Worm (Caenorhabditis elegans) whole organism, young adult: ENCODE results near the gene aqp-6.

Experiments
- B0019.2 ChIP-seq: fragments of 200-800 bp; sonication (Bioruptor generic); conservative IDR thresholded peaks from 2 replicates; pipeline ENCODE4 v1.3.6; 2022; ENCODE audit warnings: missing genetic modification reagents, missing genetic modification characterization, missing compliant biosample characterization
- C06A6.2 ChIP-seq: fragments of 200-800 bp; sonication (Bioruptor generic); conservative IDR thresholded peaks from 2 replicates; pipeline ENCODE4 v1.3.6; 2022; ENCODE audit warnings: missing genetic modification characterization, missing compliant biosample characterization
- F57A8.1 ChIP-seq: fragments of 200-800 bp; sonication (Bioruptor generic); optimal IDR thresholded peaks from 2 replicates; lab custom pipeline; 2018; ENCODE audit warnings: mild to moderate bottlenecking, missing genetic modification characterization, moderate library complexity, missing compliant biosample characterization
- K12H6.12 ChIP-seq: fragments of 200-800 bp; sonication (Bioruptor generic); optimal IDR thresholded peaks from 2 replicates; lab custom pipeline; 2018; ENCODE audit warnings: mild to moderate bottlenecking, missing genetic modification characterization, missing compliant biosample characterization
- Y56A3A.18 ChIP-seq: fragments of 200-800 bp; sonication (Bioruptor generic); IDR thresholded peaks from 2 replicates; pipeline ENCODE4 v1.3.6; 2022; ENCODE audit warnings: missing genetic modification reagents, missing genetic modification characterization, missing compliant biosample characterization
- ZK185.1 ChIP-seq: sonication (generic microtip); optimal IDR thresholded peaks from 2 replicates; lab custom pipeline; 2016; ENCODE audit warnings: mild to moderate bottlenecking, missing genetic modification characterization, missing compliant biosample characterization; ENCODE audit not compliant: poor library complexity, severe bottlenecking
- ama-1 ChIP-seq, 3 experiments: fragments of 150-350 bp in 1 of 3; sonication (generic microtip) in 2 of 3; optimal IDR thresholded peaks; 2 replicates each; lab custom pipeline; 2014 to 2018; ENCODE audit warnings: missing biosample characterization in 2 of 3, missing genetic modification characterization in 2 of 3, missing genetic modification reagents in 2 of 3
- attf-3 ChIP-seq: fragments of 200-800 bp; sonication (Bioruptor generic); conservative IDR thresholded peaks from 2 replicates; pipeline ENCODE4 v1.3.6; 2022; ENCODE audit warnings: missing genetic modification reagents, missing genetic modification characterization, missing compliant biosample characterization
- attf-6 ChIP-seq: fragments of 200-800 bp; sonication (Bioruptor generic); IDR thresholded peaks from 2 replicates; pipeline ENCODE4 v1.3.6; 2022; ENCODE audit warnings: missing genetic modification reagents, missing genetic modification characterization, missing compliant biosample characterization
- bed-1 ChIP-seq: fragments of 200-800 bp; sonication (Bioruptor generic); IDR thresholded peaks from 2 replicates; pipeline ENCODE4 v1.3.6; 2022; ENCODE audit warnings: missing genetic modification reagents, missing genetic modification characterization, missing compliant biosample characterization
- bed-2 ChIP-seq: fragments of 200-800 bp; sonication (Bioruptor generic); IDR thresholded peaks from 2 replicates; pipeline ENCODE4 v1.3.6; 2022; ENCODE audit warnings: missing genetic modification reagents, missing genetic modification characterization, missing compliant biosample characterization
- cebp-1 ChIP-seq, 2 experiments: fragments of 200-800 bp in 1 of 2; sonication (Bioruptor generic) in 1 of 2; sonication (generic microtip) in 1 of 2; IDR thresholded peaks in 1 of 2; optimal IDR thresholded peaks in 1 of 2; 2 replicates each; pipeline versions ENCODE4 v1.3.6 to Lab custom; 2017 to 2022; ENCODE audit warnings: missing compliant biosample characterization in 2 of 2, missing genetic modification characterization in 2 of 2, mild to moderate bottlenecking in 1 of 2, missing genetic modification reagents in 1 of 2, moderate library complexity in 1 of 2
- cebp-2 ChIP-seq: fragments of 200-800 bp; sonication (Bioruptor generic); IDR thresholded peaks from 2 replicates; pipeline ENCODE4 v1.3.6; 2022; ENCODE audit warnings: missing genetic modification characterization, missing compliant biosample characterization
- ceh-40 ChIP-seq: fragments of 200-800 bp; sonication (Bioruptor generic); IDR thresholded peaks from 2 replicates; pipeline ENCODE4 v1.3.6; 2022; ENCODE audit warnings: missing genetic modification characterization, missing compliant biosample characterization
- ceh-79 ChIP-seq: sonication (generic microtip); optimal IDR thresholded peaks from 2 replicates; lab custom pipeline; 2017; ENCODE audit warnings: mild to moderate bottlenecking, missing genetic modification characterization, missing compliant biosample characterization
- ceh-91 ChIP-seq: fragments of 200-800 bp; sonication (Bioruptor generic); IDR thresholded peaks from 2 replicates; pipeline ENCODE4 v1.3.6; 2022; ENCODE audit warnings: missing genetic modification reagents, missing genetic modification characterization, missing compliant biosample characterization
- chd-7 ChIP-seq: sonication (generic microtip); optimal IDR thresholded peaks from 2 replicates; lab custom pipeline; 2016; ENCODE audit warnings: mild to moderate bottlenecking, missing genetic modification characterization, moderate library complexity, missing compliant biosample characterization
- die-1 ChIP-seq: sonication (generic microtip); optimal IDR thresholded peaks from 2 replicates; lab custom pipeline; 2016; ENCODE audit warnings: missing genotype, mild to moderate bottlenecking, missing genetic modification characterization, missing compliant biosample characterization
- dpl-1 ChIP-seq: fragments of 150-350 bp; optimal IDR thresholded peaks from 2 replicates; lab custom pipeline; 2014; ENCODE audit warnings: missing biosample characterization, missing genetic modification reagents, missing genetic modification characterization
- efl-1 ChIP-seq: fragments of 150-350 bp; optimal IDR thresholded peaks from 2 replicates; lab custom pipeline; 2014; ENCODE audit warnings: missing biosample characterization, missing genetic modification reagents, missing genetic modification characterization
- egrh-3 ChIP-seq: fragments of 200-800 bp; sonication (Bioruptor generic); IDR thresholded peaks from 2 replicates; pipeline ENCODE4 v1.3.6; 2022; ENCODE audit warnings: missing genetic modification reagents, missing genetic modification characterization, missing compliant biosample characterization
- ekl-4 ChIP-seq: fragments of 200-800 bp; sonication (Bioruptor generic); IDR thresholded peaks from 2 replicates; pipeline ENCODE4 v1.3.6; 2022; ENCODE audit warnings: missing genetic modification reagents, missing genetic modification characterization, missing compliant biosample characterization
- gei-17 ChIP-seq: fragments of 200-800 bp; sonication (Bioruptor generic); optimal IDR thresholded peaks from 2 replicates; lab custom pipeline; 2018; ENCODE audit warnings: mild to moderate bottlenecking, missing genetic modification characterization, missing compliant biosample characterization
- hrde-1 ChIP-seq: sonication (generic microtip); optimal IDR thresholded peaks from 2 replicates; lab custom pipeline; 2016; ENCODE audit warnings: missing genetic modification characterization, mild to moderate bottlenecking, missing compliant biosample characterization, moderate library complexity, missing genotype, missing genetic modification reagents, borderline replicate concordance
- lsl-1 ChIP-seq: fragments of 200-800 bp; sonication (Bioruptor generic); optimal IDR thresholded peaks from 2 replicates; lab custom pipeline; 2018; ENCODE audit warnings: mild to moderate bottlenecking, missing genetic modification characterization, moderate library complexity, missing compliant biosample characterization
- madf-10 ChIP-seq: sonication (generic microtip); optimal IDR thresholded peaks from 2 replicates; lab custom pipeline; 2016; ENCODE audit warnings: mild to moderate bottlenecking, missing genetic modification characterization, missing compliant biosample characterization
- madf-6 ChIP-seq: fragments of 200-800 bp; sonication (Bioruptor generic); IDR thresholded peaks from 2 replicates; pipeline ENCODE4 v1.3.6; 2022; ENCODE audit warnings: missing genetic modification reagents, missing genetic modification characterization, missing compliant biosample characterization
- madf-8 ChIP-seq: fragments of 200-800 bp; sonication (Bioruptor generic); conservative IDR thresholded peaks from 2 replicates; pipeline ENCODE4 v1.3.6; 2022; ENCODE audit warnings: missing genetic modification reagents, missing genetic modification characterization, missing compliant biosample characterization
- nhr-120 ChIP-seq: fragments of 200-800 bp; sonication (Bioruptor generic); IDR thresholded peaks from 2 replicates; pipeline ENCODE4 v1.3.6; 2022; ENCODE audit warnings: missing genetic modification characterization, missing compliant biosample characterization
- pha-4 ChIP-seq: fragments of 150-350 bp; sonication (generic microtip); optimal IDR thresholded peaks from 2 replicates; lab custom pipeline; 2014; ENCODE audit warnings: missing biosample characterization, missing genetic modification reagents, missing genetic modification characterization
- rec-8 ChIP-seq, 2 experiments: sonication (generic microtip); optimal IDR thresholded peaks; 2 replicates each; lab custom pipeline; 2016; ENCODE audit warnings: mild to moderate bottlenecking in 2 of 2, missing genetic modification characterization in 2 of 2, missing genetic modification reagents in 2 of 2, missing genotype in 2 of 2, missing biosample characterization in 1 of 2, missing compliant biosample characterization in 1 of 2, moderate library complexity in 1 of 2
- tbx-9 ChIP-seq: sonication (generic microtip); optimal IDR thresholded peaks from 2 replicates; lab custom pipeline; 2016; ENCODE audit warnings: borderline replicate concordance, missing genetic modification characterization, inconsistent platforms, missing compliant biosample characterization
- xnd-1 ChIP-seq: sonication (generic microtip); optimal IDR thresholded peaks from 2 replicates; lab custom pipeline; 2016; ENCODE audit warnings: missing genotype, missing genetic modification reagents, missing genetic modification characterization, missing compliant biosample characterization
- zfh-2 ChIP-seq: fragments of 200-800 bp; sonication (Bioruptor generic); conservative IDR thresholded peaks from 2 replicates; pipeline ENCODE4 v1.3.6; 2022; ENCODE audit warnings: missing genetic modification reagents, missing genetic modification characterization, missing compliant biosample characterization
- ztf-22 ChIP-seq: fragments of 200-800 bp; sonication (Bioruptor generic); optimal IDR thresholded peaks from 2 replicates; lab custom pipeline; 2018; ENCODE audit warnings: mild to moderate bottlenecking, missing genetic modification characterization, moderate library complexity, missing compliant biosample characterization
- ztf-6 ChIP-seq: fragments of 200-800 bp; sonication (Bioruptor generic); IDR thresholded peaks from 2 replicates; pipeline ENCODE4 v1.3.6; 2022; ENCODE audit warnings: missing genetic modification reagents, missing genetic modification characterization, missing compliant biosample characterization

The aqp-6 gene

ce11 chrV:10661417-10661945, 13.2 kb downstream of the aqp-6 start, which contains the start of gene sqv-4 (continued):
- TF ChIP-seq C06A6.2 (GFP tag; lab: Robert Waterston, UW) (no peak), ceh-91 (GFP tag; lab: Robert Waterston, UW) (peak; percentile 47; the same call in 1 of the 2 replicates), lsl-1 (GFP tag; lab: Kevin White, UChicago) (peak; percentile 51), nhr-120 (GFP tag; lab: Robert Waterston, UW) (no peak), rec-8 (tag; optimal IDR thresholded peaks at IDR 0.05; lab: Kevin White, UChicago) (no peak), hrde-1 (tag; lab: Kevin White, UChicago) (no peak), ceh-79 (tag; lab: Kevin White, UChicago) (no peak), K12H6.12 (tag; lab: Kevin White, UChicago) (no peak), attf-6 (GFP tag; lab: Robert Waterston, UW) (no peak), ama-1 (optimal IDR thresholded peaks at IDR 0.05; lab: Kevin White, UChicago) (no peak), ama-1 (GFP tag; optimal IDR thresholded peaks at IDR 0.05; lab: Kevin White, UChicago) (no peak), xnd-1 (peak; percentile 66), madf-8 (GFP tag; lab: Robert Waterston, UW) (peak; percentile 55), madf-10 (tag; lab: Kevin White, UChicago) (no peak), bed-1 (GFP tag; lab: Robert Waterston, UW) (no peak), bed-2 (GFP tag; lab: Robert Waterston, UW) (no peak), gei-17 (no peak), die-1 (no peak), cebp-1 (GFP tag; IDR thresholded peaks at IDR 0.05; lab: Robert Waterston, UW) (no peak), cebp-1 (tag; optimal IDR thresholded peaks at IDR 0.05; lab: Kevin White, UChicago) (no peak), madf-6 (peak; percentile 76), ZK185.1 (tag; lab: Kevin White, UChicago) (no peak)

ce11 chrV:10662000-10662399, 13.8 kb downstream of the aqp-6 start:
- TF ChIP-seq ztf-22 (no peak), cebp-2 (GFP tag; lab: Robert Waterston, UW) (no peak), madf-8 (GFP tag; lab: Robert Waterston, UW) (peak; percentile 40), Y56A3A.18 (GFP tag; lab: Robert Waterston, UW) (no peak), K12H6.12 (tag; lab: Kevin White, UChicago) (no peak), attf-3 (GFP tag; lab: Robert Waterston, UW) (no peak), ekl-4 (GFP tag; lab: Robert Waterston, UW) (no peak), F57A8.1 (GFP tag; lab: Kevin White, UChicago) (no peak), tbx-9 (no peak), efl-1 (GFP tag; lab: Kevin White, UChicago) (peak; percentile 71), dpl-1 (GFP tag; lab: Kevin White, UChicago) (peak; percentile 14), egrh-3 (GFP tag; lab: Robert Waterston, UW) (no peak), zfh-2 (GFP tag; lab: Robert Waterston, UW) (no peak), die-1 (no peak), ceh-40 (GFP tag; lab: Robert Waterston, UW) (no peak), chd-7 (no peak), B0019.2 (no peak), pha-4 (tag; lab: Kevin White, UChicago) (no peak)

ce11 chrV:10664271-10664670, 16.0 kb downstream of the aqp-6 start:
- TF ChIP-seq egrh-3 (GFP tag; lab: Robert Waterston, UW) (no peak), ztf-6 (GFP tag; lab: Robert Waterston, UW) (no peak), madf-8 (GFP tag; lab: Robert Waterston, UW) (no peak), chd-7 (no peak)
